Fruit fly (Drosophila melanogaster): ENCODE data around the gene CG13074.

The CG13074 gene

DNA sequence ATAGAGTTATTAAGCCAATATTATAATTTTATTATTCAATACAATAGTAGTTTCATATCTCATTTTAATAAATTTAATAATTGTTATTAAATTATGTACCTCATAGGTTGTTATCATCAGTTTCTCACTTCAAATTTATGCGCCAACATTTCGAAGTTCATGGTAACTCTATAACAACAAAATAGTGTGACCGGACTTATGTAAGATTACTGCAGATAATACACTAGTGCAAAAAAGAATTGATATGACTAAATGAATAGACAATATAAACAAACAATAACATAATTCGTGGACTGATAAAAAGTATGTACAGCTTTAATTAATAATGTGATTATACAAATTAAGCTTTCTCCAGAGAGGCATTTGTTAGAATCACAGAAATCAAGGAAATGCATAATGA is 24.5 kb upstream of the CG13074 start, which contains the start of gene Strump:
TSS of gene Strump (plus strand) at position 212 of the 400 bp plus-strand sequence.
- no peak for TF ChIP-seq gl (tag; optimal IDR thresholded peaks at IDR 0.05)

dm6 chr3L:16113607-16114337 is 16.5 kb upstream of the CG13074 start:
- TF ChIP-seq CG8159 (tag; optimal IDR thresholded peaks at IDR 0.05) (no peak), CG15710 (tag; optimal IDR thresholded peaks at IDR 0.05) (peak; percentile 76), CG8301 (tag; optimal IDR thresholded peaks at IDR 0.05) (peak; percentile 79), Ets98B (GFP tag; IDR thresholded peaks at IDR 0.05) (peak; percentile 90), CG4496 (GFP tag; IDR thresholded peaks at IDR 0.05) (peak; percentile 93), fd96Ca (GFP tag; IDR thresholded peaks at IDR 0.05) (peak; percentile 90), Snoo (tag; optimal IDR thresholded peaks at IDR 0.05) (peak; percentile 82), CG34367 (tag; optimal IDR thresholded peaks at IDR 0.05) (peak; percentile 70), CG17806 (tag; optimal IDR thresholded peaks at IDR 0.05) (peak; percentile 70), CG32121 (GFP tag; IDR thresholded peaks at IDR 0.05) (peak; percentile 85), EcR (GFP tag; optimal IDR thresholded peaks at IDR 0.05) (peak; percentile 38), CG9948 (tag; optimal IDR thresholded peaks at IDR 0.05) (peak; percentile 66), rn (GFP tag; IDR thresholded peaks at IDR 0.05) (peak; percentile 52), Pif1B (GFP tag; optimal IDR thresholded peaks at IDR 0.05) (peak; percentile 88), CG12605 (GFP tag; IDR thresholded peaks at IDR 0.05) (0 out of 2 replicates have a peak, but pooled peaks have one; percentile 5), Pif1A (GFP tag; optimal IDR thresholded peaks at IDR 0.05) (no peak), CG10348 (GFP tag; IDR thresholded peaks at IDR 0.05) (no peak), CG13204 (GFP tag; optimal IDR thresholded peaks at IDR 0.05) (no peak), D1 (tag; optimal IDR thresholded peaks at IDR 0.05) (no peak)

- peak; percentile 59; the same call in 1 of the 2 replicates for TF ChIP-seq CG12605 (GFP tag; IDR thresholded peaks at IDR 0.05)
- no peak for TF ChIP-seq fd96Ca (GFP tag; IDR thresholded peaks at IDR 0.05)
- TF ChIP-seq Pif1A (GFP tag; optimal IDR thresholded peaks at IDR 0.05) = no peak
- no peak for TF ChIP-seq Snoo (tag; optimal IDR thresholded peaks at IDR 0.05)
- no peak for TF ChIP-seq gl (tag; optimal IDR thresholded peaks at IDR 0.05)
- TF ChIP-seq CG17806 (tag; optimal IDR thresholded peaks at IDR 0.05) = no peak
- TF ChIP-seq D1 (tag; optimal IDR thresholded peaks at IDR 0.05) = no peak
These were observed 15.8 kb upstream of the CG13074 start, which contains the start of gene Taf4 for dm6 chr3L:16113003-16113606. TSS of gene Taf4 (plus strand) at chr3L:16113212.

dm6 chr3L:16112069-16112820 is 15.0 kb upstream of the CG13074 start, which contains the start of gene Zn72D:
TSS of gene Zn72D (minus strand) at chr3L:16112626.
- TF ChIP-seq rn (GFP tag; IDR thresholded peaks at IDR 0.05) (no peak), Snoo (tag; optimal IDR thresholded peaks at IDR 0.05) (peak; percentile 5)

DNA sequence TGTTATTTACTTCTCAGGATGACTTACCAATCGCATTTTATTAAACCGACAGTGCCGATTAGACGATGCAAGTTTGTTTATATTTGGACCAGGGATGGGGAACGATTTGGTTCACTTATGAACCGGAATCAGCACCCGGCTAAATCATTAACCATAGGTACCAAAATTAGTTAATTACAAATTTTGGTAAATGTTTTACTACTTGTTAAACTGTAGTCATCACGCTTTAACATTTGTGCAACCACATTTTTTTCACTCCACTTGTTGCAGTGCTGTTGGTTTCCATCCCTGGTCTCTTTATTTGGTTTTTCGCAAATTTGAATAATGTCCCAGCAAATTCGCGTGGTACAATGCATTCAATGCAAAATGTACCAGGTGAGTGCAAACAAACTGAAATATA is 8.2 kb upstream of the CG13074 start, which contains the start of the genes IntS9 and CG43295:
TSS of gene IntS9 (minus strand) at position 100 of the 400 bp plus-strand sequence.
TSS of gene CG43295 (plus strand) at position 325 of the 400 bp plus-strand sequence.
- TF ChIP-seq CG8159 (tag; optimal IDR thresholded peaks at IDR 0.05) (no peak), rn (GFP tag; IDR thresholded peaks at IDR 0.05) (peak; percentile 61; the same call in 1 of the 2 replicates), CG9948 (tag; optimal IDR thresholded peaks at IDR 0.05) (peak; percentile 67), CG32121 (GFP tag; IDR thresholded peaks at IDR 0.05) (peak; percentile 74), CG17806 (tag; optimal IDR thresholded peaks at IDR 0.05) (peak; percentile 83), fd96Ca (GFP tag; IDR thresholded peaks at IDR 0.05) (peak; percentile 91), Pif1A (GFP tag; optimal IDR thresholded peaks at IDR 0.05) (no peak), CG4496 (GFP tag; IDR thresholded peaks at IDR 0.05) (peak; percentile 88), D1 (tag; optimal IDR thresholded peaks at IDR 0.05) (no peak), CG10348 (GFP tag; IDR thresholded peaks at IDR 0.05) (no peak), EcR (GFP tag; optimal IDR thresholded peaks at IDR 0.05) (no peak), CG15710 (tag; optimal IDR thresholded peaks at IDR 0.05) (peak; percentile 81), Pif1B (GFP tag; optimal IDR thresholded peaks at IDR 0.05) (no peak), CG12605 (GFP tag; IDR thresholded peaks at IDR 0.05) (peak; percentile 72), CG8301 (tag; optimal IDR thresholded peaks at IDR 0.05) (no peak), Ets98B (GFP tag; IDR thresholded peaks at IDR 0.05) (peak; percentile 84), CG34367 (tag; optimal IDR thresholded peaks at IDR 0.05) (peak; percentile 73), Snoo (tag; optimal IDR thresholded peaks at IDR 0.05) (peak; percentile 77), gl (tag; optimal IDR thresholded peaks at IDR 0.05) (peak; percentile 71), CG14655 (GFP tag; optimal IDR thresholded peaks at IDR 0.05) (no peak), CG13204 (GFP tag; optimal IDR thresholded peaks at IDR 0.05) (no peak)

dm6 chr3L:16100059-16100458 is 2.8 kb upstream of the CG13074 start, which contains the start of gene IleRS-m:
TSS of gene IleRS-m (plus strand) at chr3L:16100280.
- TF ChIP-seq Ets98B (GFP tag; IDR thresholded peaks at IDR 0.05) (no peak), CG14655 (GFP tag; optimal IDR thresholded peaks at IDR 0.05) (no peak)
